Fruit fly (Drosophila melanogaster) whole organism, embryonic: ENCODE results near the gene COX7AL.

Experiments
- Asciz ChIP-seq: fragments of 200-800 bp; sonication (Bioruptor generic); optimal IDR thresholded peaks from 2 replicates; lab custom pipeline; 2017; ENCODE audit warnings: missing biosample characterization, mild to moderate bottlenecking, missing genetic modification characterization, missing genetic modification reagents
- B-H2 ChIP-seq: fragments of 200-800 bp; sonication (Bioruptor generic); optimal IDR thresholded peaks from 2 replicates; lab custom pipeline; 2018; ENCODE audit warnings: missing biosample characterization, mild to moderate bottlenecking, missing genetic modification characterization
- BEAF-32 ChIP-seq: fragments of 200-800 bp; sonication (Bioruptor generic); optimal IDR thresholded peaks from 3 replicates; lab custom pipeline; 2017; ENCODE audit warnings: missing biosample characterization, missing genetic modification characterization, mild to moderate bottlenecking, moderate library complexity, missing genetic modification reagents
- BtbVII ChIP-seq: fragments of 200-800 bp; sonication (Bioruptor generic); optimal IDR thresholded peaks from 3 replicates; lab custom pipeline; 2017; ENCODE audit warnings: missing biosample characterization, mild to moderate bottlenecking, missing genetic modification characterization
- CG10274 ChIP-seq: fragments of 200-800 bp; sonication (Bioruptor generic); optimal IDR thresholded peaks from 3 replicates; lab custom pipeline; 2017; ENCODE audit warnings: missing biosample characterization, mild to moderate bottlenecking, missing genetic modification characterization
- CG10979 ChIP-seq: fragments of 200-800 bp; sonication (Bioruptor generic); optimal IDR thresholded peaks from 2 replicates; lab custom pipeline; 2018; ENCODE audit warnings: missing biosample characterization, mild to moderate bottlenecking, missing genetic modification characterization, moderate library complexity
- CG11093 ChIP-seq: fragments of 200-800 bp; sonication (Bioruptor generic); IDR thresholded peaks from 3 replicates; pipeline ENCODE4 v1.3.6; 2022; ENCODE audit warnings: missing biosample characterization, missing genetic modification characterization
- CG12659 ChIP-seq: fragments of 200-800 bp; sonication (Bioruptor generic); optimal IDR thresholded peaks from 3 replicates; lab custom pipeline; 2017; ENCODE audit warnings: mild to moderate bottlenecking, missing biosample characterization, missing genetic modification reagents, missing genetic modification characterization
- CG12769 ChIP-seq: fragments of 200-800 bp; sonication (Bioruptor generic); optimal IDR thresholded peaks from 2 replicates; lab custom pipeline; 2019; ENCODE audit warnings: missing biosample characterization, mild to moderate bottlenecking, missing genetic modification characterization, moderate library complexity
- CG13287 ChIP-seq: fragments of 200-800 bp; sonication (Bioruptor generic); IDR thresholded peaks from 2 replicates; pipeline ENCODE4 v1.3.6; 2022; ENCODE audit warnings: missing biosample characterization, missing genetic modification characterization; ENCODE audit not compliant: partially characterized antibody
- CG1602 ChIP-seq: fragments of 200-800 bp; sonication (Bioruptor generic); optimal IDR thresholded peaks from 3 replicates; lab custom pipeline; 2016; ENCODE audit warnings: missing biosample characterization, missing genetic modification characterization
- CG17912 ChIP-seq: fragments of 200-800 bp; sonication (Bioruptor generic); optimal IDR thresholded peaks from 2 replicates; lab custom pipeline; 2018; ENCODE audit warnings: missing biosample characterization, mild to moderate bottlenecking, missing genetic modification characterization
- CG2116 ChIP-seq: fragments of 200-800 bp; sonication (Bioruptor generic); optimal IDR thresholded peaks from 3 replicates; lab custom pipeline; 2018; ENCODE audit warnings: missing biosample characterization, mild to moderate bottlenecking, missing genetic modification characterization
- CG3407 ChIP-seq: fragments of 200-800 bp; sonication (Bioruptor generic); optimal IDR thresholded peaks from 2 replicates; lab custom pipeline; 2018; ENCODE audit warnings: missing biosample characterization, mild to moderate bottlenecking, missing genetic modification characterization
- CG6791 ChIP-seq: fragments of 200-800 bp; sonication (Bioruptor generic); IDR thresholded peaks from 3 replicates; pipeline ENCODE4 v1.3.6; 2022; ENCODE audit warnings: missing biosample characterization, missing genetic modification characterization; ENCODE audit not compliant: partially characterized antibody
- CG7786 ChIP-seq: fragments of 200-800 bp; sonication (Bioruptor generic); optimal IDR thresholded peaks from 2 replicates; lab custom pipeline; 2016; ENCODE audit warnings: missing biosample characterization, missing genetic modification characterization
- CG8290 ChIP-seq, 3 experiments: fragments of 200-800 bp; sonication (Bioruptor generic); optimal IDR thresholded peaks; 2 replicates each; lab custom pipeline; 2016 to 2019; ENCODE audit warnings: missing biosample characterization in 3 of 3, missing genetic modification characterization in 3 of 3, mild to moderate bottlenecking in 2 of 3, moderate library complexity in 1 of 3
- CG9797 ChIP-seq: fragments of 200-800 bp; sonication (Bioruptor generic); optimal IDR thresholded peaks from 3 replicates; lab custom pipeline; 2018; ENCODE audit warnings: missing biosample characterization, mild to moderate bottlenecking, missing genetic modification characterization
- Dip3 ChIP-seq: fragments of 200-800 bp; sonication (Bioruptor generic); optimal IDR thresholded peaks from 3 replicates; lab custom pipeline; 2016; ENCODE audit warnings: missing biosample characterization, missing genetic modification characterization
- Dp ChIP-seq: fragments of 200-800 bp; sonication (Bioruptor generic); optimal IDR thresholded peaks from 2 replicates; lab custom pipeline; 2018; ENCODE audit warnings: missing biosample characterization, mild to moderate bottlenecking, missing genetic modification characterization, moderate library complexity
- Drgx ChIP-seq: fragments of 200-800 bp; sonication (Bioruptor generic); IDR thresholded peaks from 2 replicates; pipeline ENCODE4 v1.3.6; 2022; ENCODE audit warnings: missing biosample characterization, missing genetic modification characterization
- Ets65A ChIP-seq: fragments of 200-800 bp; sonication (Bioruptor generic); peaks from one replicate; lab custom pipeline; 2016; ENCODE audit warnings: missing biosample characterization, missing genetic modification characterization
- Hmx ChIP-seq: fragments of 200-800 bp; sonication (Bioruptor generic); optimal IDR thresholded peaks from 2 replicates; lab custom pipeline; 2016; ENCODE audit warnings: missing biosample characterization, missing genetic modification characterization
- Kr ChIP-seq: fragments of 200-800 bp; sonication (Bioruptor generic); optimal IDR thresholded peaks from 2 replicates; lab custom pipeline; 2017; ENCODE audit warnings: missing biosample characterization, mild to moderate bottlenecking, missing genetic modification characterization
- Mad ChIP-seq: fragments of 200-800 bp; sonication (Bioruptor generic); optimal IDR thresholded peaks from 2 replicates; lab custom pipeline; 2016; ENCODE audit warnings: missing biosample characterization, missing genetic modification characterization
- Med ChIP-seq: fragments of 200-800 bp; sonication (Bioruptor generic); peaks from one replicate; lab custom pipeline; 2016; ENCODE audit warnings: missing biosample characterization, missing genetic modification characterization, mild to moderate bottlenecking, inconsistent platforms, moderate library complexity
- Opbp ChIP-seq: fragments of 200-800 bp; sonication (Bioruptor generic); IDR thresholded peaks from 3 replicates; pipeline ENCODE4 v1.3.6; 2022; ENCODE audit warnings: missing biosample characterization, missing genetic modification characterization; ENCODE audit not compliant: partially characterized antibody
- PHDP ChIP-seq: fragments of 200-800 bp; sonication (Bioruptor generic); optimal IDR thresholded peaks from 3 replicates; lab custom pipeline; 2018; ENCODE audit warnings: missing biosample characterization, mild to moderate bottlenecking, missing genetic modification characterization, moderate library complexity
- Sin3A ChIP-seq: fragments of >200 bp; optimal IDR thresholded peaks from 2 replicates; lab custom pipeline; 2018
- Spps ChIP-seq: fragments of 200-800 bp; sonication (Bioruptor generic); optimal IDR thresholded peaks from 2 replicates; lab custom pipeline; 2018; ENCODE audit warnings: missing biosample characterization, mild to moderate bottlenecking, missing genetic modification characterization
- Sry-δ ChIP-seq: fragments of 200-800 bp; sonication (Bioruptor generic); optimal IDR thresholded peaks from 2 replicates; lab custom pipeline; 2016; ENCODE audit warnings: missing biosample characterization, missing genetic modification characterization
- Stat92E ChIP-seq, 3 experiments: fragments of >200 bp in 2 of 3; fragments of 200-800 bp in 1 of 3; sonication (Bioruptor generic) in 1 of 3; optimal IDR thresholded peaks; 2 replicates each; lab custom pipeline; 2017 to 2019; ENCODE audit warnings: missing biosample characterization in 3 of 3, missing genetic modification characterization in 3 of 3, mild to moderate bottlenecking in 1 of 3, moderate library complexity in 1 of 3
- YL-1 ChIP-seq: fragments of 200-800 bp; sonication (Bioruptor generic); optimal IDR thresholded peaks from 3 replicates; lab custom pipeline; 2017; ENCODE audit warnings: missing biosample characterization, mild to moderate bottlenecking, missing genetic modification characterization
- chinmo ChIP-seq: fragments of 200-800 bp; sonication (Bioruptor generic); IDR thresholded peaks from 4 replicates; pipeline ENCODE4 v1.3.6; 2022; ENCODE audit warnings: missing biosample characterization, missing genetic modification characterization; ENCODE audit not compliant: partially characterized antibody
- dpn ChIP-seq, 2 experiments: fragments of 200-800 bp; sonication (Bioruptor generic); optimal IDR thresholded peaks; 3 replicates each; lab custom pipeline; 2016; ENCODE audit warnings: missing biosample characterization in 2 of 2, missing genetic modification characterization in 2 of 2
- eyg ChIP-seq: fragments of 200-800 bp; sonication (Bioruptor generic); optimal IDR thresholded peaks from 3 replicates; lab custom pipeline; 2016; ENCODE audit warnings: missing biosample characterization, missing genetic modification characterization
- gem ChIP-seq: fragments of 200-800 bp; sonication (Bioruptor generic); optimal IDR thresholded peaks from 2 replicates; lab custom pipeline; 2019; ENCODE audit warnings: missing biosample characterization, mild to moderate bottlenecking, missing genetic modification characterization, moderate library complexity
- hkb ChIP-seq, 2 experiments: fragments of 200-800 bp in 1 of 2; fragments of >200 bp in 1 of 2; sonication (Bioruptor generic) in 1 of 2; IDR thresholded peaks in 1 of 2; optimal IDR thresholded peaks in 1 of 2; 2 replicates each; pipeline versions ENCODE4 v1.3.6 to Lab custom; 2017 to 2022; ENCODE audit warnings: missing biosample characterization in 1 of 2, missing genetic modification characterization in 1 of 2
- lbe ChIP-seq: fragments of 200-800 bp; sonication (Bioruptor generic); optimal IDR thresholded peaks from 2 replicates; lab custom pipeline; 2016; ENCODE audit warnings: missing biosample characterization, mild to moderate bottlenecking, missing genetic modification characterization
- mirr ChIP-seq: fragments of 200-800 bp; sonication (Bioruptor generic); optimal IDR thresholded peaks from 3 replicates; lab custom pipeline; 2018; ENCODE audit warnings: missing biosample characterization, mild to moderate bottlenecking, missing genetic modification characterization
- nmo ChIP-seq: fragments of 200-800 bp; sonication (Bioruptor generic); optimal IDR thresholded peaks from 2 replicates; lab custom pipeline; 2018; ENCODE audit warnings: missing biosample characterization, mild to moderate bottlenecking, missing genetic modification characterization, moderate library complexity
- p53 ChIP-seq: fragments of 200-800 bp; sonication (Bioruptor generic); optimal IDR thresholded peaks from 2 replicates; lab custom pipeline; 2016; ENCODE audit warnings: missing biosample characterization, missing genetic modification characterization
- row ChIP-seq: fragments of 200-800 bp; sonication (Bioruptor generic); IDR thresholded peaks from 3 replicates; pipeline ENCODE4 v1.3.6; 2022; ENCODE audit warnings: missing biosample characterization, missing genetic modification characterization
- scrt ChIP-seq: fragments of 200-800 bp; sonication (Bioruptor generic); optimal IDR thresholded peaks from 2 replicates; lab custom pipeline; 2018; ENCODE audit warnings: missing biosample characterization, mild to moderate bottlenecking, missing genetic modification characterization, moderate library complexity
- sd ChIP-seq: fragments of 200-800 bp; sonication (Bioruptor generic); optimal IDR thresholded peaks from 3 replicates; lab custom pipeline; 2018; ENCODE audit warnings: missing biosample characterization, mild to moderate bottlenecking, missing genetic modification characterization, moderate library complexity
- shn ChIP-seq: fragments of 200-800 bp; sonication (Bioruptor generic); optimal IDR thresholded peaks from 3 replicates; lab custom pipeline; 2016; ENCODE audit warnings: missing biosample characterization, missing genetic modification characterization
- twi ChIP-seq: fragments of 200-800 bp; optimal IDR thresholded peaks from 2 replicates; lab custom pipeline; 2019; ENCODE audit warnings: missing biosample characterization, mild to moderate bottlenecking, missing genetic modification characterization, moderate library complexity
- unpg ChIP-seq: fragments of 200-800 bp; sonication (Bioruptor generic); optimal IDR thresholded peaks from 3 replicates; lab custom pipeline; 2018; ENCODE audit warnings: missing biosample characterization, mild to moderate bottlenecking, missing genetic modification characterization, moderate library complexity

Gene COX7AL

dm6 chr3R:8356626-8357290, 13.3 kb downstream of the COX7AL start, which contains the start of gene stck (continued):
- TF ChIP-seq CG11093 (GFP tag; lab: Robert Waterston, UW) (no peak), mirr (peak; percentile 97), CG8290 (GFP tag; optimal IDR thresholded peaks at IDR 0.05; lab: Kevin White, UChicago) (no peak), CG8290 (tag; optimal IDR thresholded peaks at IDR 0.05; lab: Kevin White, UChicago) (peak in 1 of 2 experiments; percentile 27), BtbVII (no peak), CG10274 (GFP tag; lab: Kevin White, UChicago) (no peak), CG2116 (peak; percentile 87), Drgx (no peak), scrt (GFP tag; lab: Kevin White, UChicago) (no peak), YL-1 (GFP tag; lab: Kevin White, UChicago) (peak; percentile 68), CG13287 (peak; percentile 71; the same call in 1 of the 2 replicates), CG6791 (GFP tag; lab: Robert Waterston, UW) (peak; percentile 61; the same call in 2 of the 3 replicates), CG12769 (no peak), Kr (no peak), nmo (GFP tag; lab: Kevin White, UChicago) (peak; percentile 51), CG3407 (GFP tag; lab: Kevin White, UChicago) (peak; percentile 12), B-H2 (no peak), CG17912 (GFP tag; lab: Kevin White, UChicago) (peak; percentile 18), Ets65A (no peak), BEAF-32 (GFP tag; lab: Kevin White, UChicago) (peak; percentile 81), eyg (GFP tag; lab: Kevin White, UChicago) (no peak), p53 (GFP tag; lab: Kevin White, UChicago) (no peak), CG12659 (GFP tag; lab: Kevin White, UChicago) (peak; percentile 27), gem (tag; lab: Kevin White, UChicago) (no peak), hkb (optimal IDR thresholded peaks at IDR 0.05; lab: Kevin White, UChicago) (peak; percentile 63), hkb (GFP tag; IDR thresholded peaks at IDR 0.05; lab: Robert Waterston, UW) (no peak), Spps (no peak), Sry-δ (GFP tag; lab: Kevin White, UChicago) (peak; percentile 79), CG7786 (GFP tag; lab: Kevin White, UChicago) (peak; percentile 5), Dp (GFP tag; lab: Kevin White, UChicago) (peak; percentile 94), sd (peak; percentile 74), Asciz (GFP tag; lab: Kevin White, UChicago) (no peak), Hmx (GFP tag; lab: Kevin White, UChicago) (no peak), Stat92E (GFP tag; optimal IDR thresholded peaks at IDR 0.05; lab: Kevin White, UChicago) (peak in 1 of 3 experiments; percentile 16), Opbp (GFP tag; lab: Robert Waterston, UW) (peak; percentile 61), Med (peak; percentile 64), CG9797 (GFP tag; lab: Kevin White, UChicago) (peak; percentile 78), dpn (GFP tag; optimal IDR thresholded peaks at IDR 0.05; lab: Kevin White, UChicago) (peak in 1 of 2 experiments; percentile 13), Mad (GFP tag; lab: Kevin White, UChicago) (no peak), CG1602 (no peak), chinmo (0 out of 4 replicates have a peak, but pooled peaks have one; percentile 12), row (GFP tag; lab: Robert Waterston, UW) (peak; percentile 54; the same call in 2 of the 3 replicates), lbe (no peak), Sin3A (peak; percentile 83), CG10979 (no peak), Dip3 (GFP tag; lab: Kevin White, UChicago) (no peak), unpg (GFP tag; lab: Kevin White, UChicago) (no peak), PHDP (tag; lab: Kevin White, UChicago) (no peak), twi (tag; lab: Kevin White, UChicago) (no peak), shn (GFP tag; lab: Kevin White, UChicago) (no peak)
